Worm (Caenorhabditis elegans) whole organism, L4 larva: Measurements from ENCODE around the gene F31B12.3.

Experiments used
- D1046.2 ChIP-seq: fragments of 200-800 bp; sonication (Bioruptor generic); IDR thresholded peaks from 2 replicates; pipeline ENCODE4 v1.3.6; 2022; ENCODE audit warnings: missing genetic modification characterization, missing compliant biosample characterization
- F10B5.3 ChIP-seq: sonication (generic microtip); optimal IDR thresholded peaks from 2 replicates; lab custom pipeline; 2016; ENCODE audit warnings: mild to moderate bottlenecking, missing genetic modification characterization, missing compliant biosample characterization
- T20F7.1 ChIP-seq: fragments of 200-800 bp; sonication (Bioruptor generic); optimal IDR thresholded peaks from 2 replicates; lab custom pipeline; 2018; ENCODE audit warnings: mild to moderate bottlenecking, missing genetic modification characterization, missing compliant biosample characterization
- arid-1 ChIP-seq: fragments of 200-800 bp; sonication (Bioruptor generic); conservative IDR thresholded peaks from 2 replicates; pipeline ENCODE4 v1.3.6; 2022; ENCODE audit warnings: missing genetic modification reagents, missing genetic modification characterization, missing compliant biosample characterization
- ceh-32 ChIP-seq: sonication (generic microtip); optimal IDR thresholded peaks from 2 replicates; lab custom pipeline; 2016; ENCODE audit warnings: mild to moderate bottlenecking, missing genetic modification characterization, missing compliant biosample characterization; ENCODE audit not compliant: poor library complexity
- ceh-62 ChIP-seq: sonication (generic microtip); optimal IDR thresholded peaks from 2 replicates; lab custom pipeline; 2017; ENCODE audit warnings: missing biosample characterization, missing genetic modification characterization
- daf-16 ChIP-seq, 3 experiments: sonication (generic microtip); optimal IDR thresholded peaks; 2 replicates each; lab custom pipeline; 2016 to 2017; ENCODE audit warnings: missing genetic modification characterization in 3 of 3, missing genetic modification reagents in 3 of 3, mild to moderate bottlenecking in 2 of 3, missing compliant biosample characterization in 2 of 3, missing biosample characterization in 1 of 3, moderate library complexity in 1 of 3
- dmd-6 ChIP-seq: fragments of 200-800 bp; sonication (Bioruptor generic); IDR thresholded peaks from 2 replicates; pipeline ENCODE4 v1.3.6; 2022; ENCODE audit warnings: missing genetic modification reagents, missing genetic modification characterization, missing compliant biosample characterization
- egl-27 ChIP-seq: sonication (generic microtip); optimal IDR thresholded peaks from 3 replicates; lab custom pipeline; 2017; ENCODE audit warnings: missing biosample characterization, missing genetic modification reagents, missing genetic modification characterization
- hif-1 ChIP-seq, 2 experiments: sonication (generic microtip); optimal IDR thresholded peaks; 2 replicates each; lab custom pipeline; 2016 to 2017; ENCODE audit warnings: missing compliant biosample characterization in 2 of 2, missing genetic modification characterization in 2 of 2, missing genetic modification reagents in 2 of 2, missing genotype in 2 of 2, mild to moderate bottlenecking in 1 of 2
- hmg-1.1 ChIP-seq: fragments of 200-800 bp; sonication (Bioruptor generic); IDR thresholded peaks from 2 replicates; pipeline ENCODE4 v1.3.6; 2022; ENCODE audit warnings: missing genetic modification reagents, missing genetic modification characterization, missing compliant biosample characterization
- lin-39 ChIP-seq: fragments of 150-350 bp; optimal IDR thresholded peaks from 2 replicates; lab custom pipeline; 2014; ENCODE audit warnings: missing biosample characterization, missing genetic modification reagents, missing genetic modification characterization
- madf-5 ChIP-seq, 2 experiments: fragments of 200-800 bp; sonication (Bioruptor generic); IDR thresholded peaks; 2 replicates each; pipeline ENCODE4 v1.3.6; 2022; ENCODE audit warnings: missing compliant biosample characterization in 2 of 2, missing genetic modification characterization in 2 of 2
- mdl-1 ChIP-seq, 2 experiments: fragments of 150-350 bp in 1 of 2; sonication (generic microtip) in 1 of 2; optimal IDR thresholded peaks; 2 replicates each; lab custom pipeline; 2014 to 2017; ENCODE audit warnings: missing biosample characterization in 2 of 2, missing genetic modification characterization in 2 of 2
- mxl-2 ChIP-seq: fragments of 200-800 bp; sonication (Bioruptor generic); conservative IDR thresholded peaks from 2 replicates; pipeline ENCODE4 v1.3.6; 2022; ENCODE audit warnings: missing genetic modification reagents, missing genetic modification characterization, missing compliant biosample characterization
- mxl-3 ChIP-seq: fragments of 200-800 bp; sonication (Bioruptor generic); optimal IDR thresholded peaks from 2 replicates; lab custom pipeline; 2018; ENCODE audit warnings: mild to moderate bottlenecking, missing genetic modification characterization, missing compliant biosample characterization
- nhr-102 ChIP-seq: sonication (generic microtip); optimal IDR thresholded peaks from 2 replicates; lab custom pipeline; 2016; ENCODE audit warnings: mild to moderate bottlenecking, missing genetic modification characterization, moderate library complexity, missing compliant biosample characterization
- nhr-11 ChIP-seq: fragments of 150-350 bp; optimal IDR thresholded peaks from 2 replicates; lab custom pipeline; 2014; ENCODE audit warnings: missing biosample characterization, missing genetic modification characterization
- nhr-111 ChIP-seq: fragments of 200-800 bp; sonication (Bioruptor generic); optimal IDR thresholded peaks from 2 replicates; lab custom pipeline; 2018; ENCODE audit warnings: mild to moderate bottlenecking, missing genetic modification characterization, missing compliant biosample characterization
- nhr-237 ChIP-seq: sonication (generic microtip); optimal IDR thresholded peaks from 2 replicates; lab custom pipeline; 2017; ENCODE audit warnings: missing biosample characterization, missing genetic modification characterization
- nhr-48 ChIP-seq: sonication (generic microtip); optimal IDR thresholded peaks from 2 replicates; lab custom pipeline; 2016; ENCODE audit warnings: mild to moderate bottlenecking, missing genetic modification characterization, missing compliant biosample characterization
- nhr-77 ChIP-seq: fragments of 150-350 bp; optimal IDR thresholded peaks from 2 replicates; lab custom pipeline; 2014; ENCODE audit warnings: missing biosample characterization, missing genetic modification characterization
- rbr-2 ChIP-seq: sonication (generic microtip); optimal IDR thresholded peaks from 2 replicates; lab custom pipeline; 2016; ENCODE audit warnings: missing genotype, missing genetic modification characterization, missing compliant biosample characterization
- saeg-2 ChIP-seq: fragments of 200-800 bp; sonication (Bioruptor generic); IDR thresholded peaks from 2 replicates; pipeline ENCODE4 v1.3.6; 2022; ENCODE audit warnings: missing genetic modification reagents, missing genetic modification characterization, missing compliant biosample characterization
- tag-97 ChIP-seq: fragments of 200-800 bp; sonication (Bioruptor generic); IDR thresholded peaks from 2 replicates; pipeline ENCODE4 v1.3.6; 2022; ENCODE audit warnings: missing genetic modification characterization, missing compliant biosample characterization
- tra-1 ChIP-seq: fragments of 200-800 bp; sonication (Bioruptor generic); IDR thresholded peaks from 2 replicates; pipeline ENCODE4 v1.3.6; 2022; ENCODE audit warnings: missing genetic modification reagents, missing genetic modification characterization, missing compliant biosample characterization
- unc-130 ChIP-seq: sonication (generic microtip); optimal IDR thresholded peaks from 2 replicates; lab custom pipeline; 2016; ENCODE audit warnings: missing genetic modification reagents, missing genetic modification characterization, missing compliant biosample characterization
- unc-39 ChIP-seq: sonication (generic microtip); optimal IDR thresholded peaks from 2 replicates; lab custom pipeline; 2017; ENCODE audit warnings: missing biosample characterization, missing genetic modification characterization
- unc-62 ChIP-seq, 3 experiments: fragments of 150-350 bp in 1 of 3; sonication (generic microtip); optimal IDR thresholded peaks in 2 of 3; peaks in 1 of 3; 1 replicate in 1 of 3; 2 replicates in 2 of 3; lab custom pipeline; 2014 to 2017; ENCODE audit warnings: missing biosample characterization in 3 of 3, missing genetic modification characterization in 3 of 3, missing genetic modification reagents in 3 of 3, missing genotype in 1 of 3

F31B12.3 gene

ce11 chrX:10853271-10853670, 32.9 kb upstream of the F31B12.3 start:
- TF ChIP-seq T20F7.1, result no peak
- peak; percentile 48 for TF ChIP-seq nhr-11 (tag; lab: Kevin White, UChicago)
- peak in 1 of 2 experiments; percentile 84 for TF ChIP-seq daf-16 (GFP tag; optimal IDR thresholded peaks at IDR 0.05; lab: Kevin White, UChicago)
- no peak for TF ChIP-seq daf-16 (tag; optimal IDR thresholded peaks at IDR 0.05; lab: Kevin White, UChicago)

- TF ChIP-seq unc-62 (GFP tag; optimal IDR thresholded peaks at IDR 0.05 in 1 of 2; lab: Kevin White, UChicago), result peak in 1 of 2 experiments; percentile 39
- TF ChIP-seq unc-62 (tag; optimal IDR thresholded peaks at IDR 0.05; lab: Kevin White, UChicago), result no peak
- no peak for TF ChIP-seq hif-1 (tag; optimal IDR thresholded peaks at IDR 0.05; lab: Kevin White, UChicago)
These were observed 31.3 kb upstream of the F31B12.3 start for ce11 chrX:10851735-10852134.

ce11 chrX:10851202-10851601, 30.8 kb upstream of the F31B12.3 start:
- TF ChIP-seq F10B5.3, result no peak
- TF ChIP-seq unc-62 (GFP tag; optimal IDR thresholded peaks at IDR 0.05 in 1 of 2; lab: Kevin White, UChicago), result peak in 1 of 2 experiments; percentile 96
- TF ChIP-seq unc-62 (tag; optimal IDR thresholded peaks at IDR 0.05; lab: Kevin White, UChicago), result no peak
- TF ChIP-seq, all 104 proteins: peak for 1

- TF ChIP-seq D1046.2 (no peak), unc-62 (GFP tag; optimal IDR thresholded peaks at IDR 0.05 in 1 of 2; lab: Kevin White, UChicago) (peak in 1 of 2 experiments; percentile 86), unc-62 (tag; optimal IDR thresholded peaks at IDR 0.05; lab: Kevin White, UChicago) (no peak), dmd-6 (GFP tag; lab: Robert Waterston, UW) (no peak), nhr-237 (no peak), arid-1 (GFP tag; lab: Robert Waterston, UW) (no peak), tra-1 (GFP tag; lab: Robert Waterston, UW) (no peak)
These were observed 26.5 kb upstream of the F31B12.3 start for ce11 chrX:10846898-10847297.

ce11 chrX:10844602-10845354, 24.4 kb upstream of the F31B12.3 start, which contains the start of gene C05A9.2:
C05A9.2 (minus strand) TSS chrX:10844674.
- TF ChIP-seq hmg-1.1 (GFP tag; lab: Robert Waterston, UW), result no peak
- TF ChIP-seq egl-27 (tag; lab: Kevin White, UChicago), result no peak
- TF ChIP-seq tag-97 (GFP tag; lab: Robert Waterston, UW), result 0 out of 2 replicates have a peak, but pooled peaks have one; percentile 71
- no peak for TF ChIP-seq mxl-3
- peak in 1 of 2 experiments; percentile 96 for TF ChIP-seq unc-62 (GFP tag; optimal IDR thresholded peaks at IDR 0.05 in 1 of 2; lab: Kevin White, UChicago)
- no peak for TF ChIP-seq unc-62 (tag; optimal IDR thresholded peaks at IDR 0.05; lab: Kevin White, UChicago)
- TF ChIP-seq nhr-111 (GFP tag; lab: Kevin White, UChicago), result no peak

- TF ChIP-seq nhr-48 (tag; lab: Kevin White, UChicago) (no peak), ceh-62 (tag; lab: Kevin White, UChicago) (no peak), hif-1 (tag; optimal IDR thresholded peaks at IDR 0.05; lab: Kevin White, UChicago) (no peak)
These were observed 23.7 kb upstream of the F31B12.3 start for ce11 chrX:10844137-10844536.

- TF ChIP-seq unc-130, result no peak
These were observed 18.1 kb upstream of the F31B12.3 start, which contains the start of gene plc-1 for ce11 chrX:10838550-10838949. plc-1 (minus strand) TSS chrX:10838650.

ce11 chrX:10837609-10838008, 17.2 kb upstream of the F31B12.3 start:
- TF ChIP-seq nhr-77 (tag; lab: Kevin White, UChicago) (no peak), mxl-2 (GFP tag; lab: Robert Waterston, UW) (no peak), rbr-2 (tag; lab: Kevin White, UChicago) (no peak), ceh-32 (tag; lab: Kevin White, UChicago) (no peak), nhr-11 (tag; lab: Kevin White, UChicago) (no peak), mdl-1 (tag; optimal IDR thresholded peaks at IDR 0.05; lab: Kevin White, UChicago) (no peak), ceh-62 (tag; lab: Kevin White, UChicago) (no peak), saeg-2 (GFP tag; lab: Robert Waterston, UW) (no peak), lin-39 (tag; lab: Kevin White, UChicago) (no peak), madf-5 (GFP tag; IDR thresholded peaks at IDR 0.05; lab: Robert Waterston, UW) (no peak), nhr-102 (no peak), unc-39 (tag; lab: Kevin White, UChicago) (no peak)
